Worm (Caenorhabditis elegans): ENCODE results near the gene mtl-1.

DNA sequence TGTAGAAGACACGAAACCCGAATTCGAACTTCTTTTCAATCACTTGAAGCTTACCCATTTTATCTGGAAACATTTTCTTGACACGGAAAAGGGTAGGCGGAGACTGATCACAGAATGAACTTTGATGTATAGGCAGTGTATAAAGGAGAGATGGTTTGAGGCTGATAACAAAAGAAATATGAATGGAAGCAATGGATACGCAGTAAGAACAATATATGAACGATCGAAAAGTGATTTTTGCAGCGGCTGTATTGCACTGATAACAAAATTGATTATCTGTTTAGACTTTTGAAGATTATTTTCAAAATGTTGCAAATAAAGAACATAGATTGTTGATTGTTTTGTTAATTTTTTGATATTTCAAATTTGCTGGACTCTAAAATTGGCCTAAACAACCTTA is 25.9 kb downstream of the mtl-1 start, which contains the start of gene pmp-5:
- TF ChIP-seq snpc-4 (tag; optimal IDR thresholded peaks at IDR 0.05) (no peak), pha-4 (tag; optimal IDR thresholded peaks at IDR 0.05) (no peak), flh-1 (GFP tag; optimal IDR thresholded peaks at IDR 0.05) (no peak), unc-62 (GFP tag; optimal IDR thresholded peaks at IDR 0.05) (no peak), nhr-12 (tag; optimal IDR thresholded peaks at IDR 0.05) (no peak), elt-3 (tag; optimal IDR thresholded peaks at IDR 0.05) (no peak), nhr-76 (tag; optimal IDR thresholded peaks at IDR 0.05) (no peak), ces-1 (GFP tag; optimal IDR thresholded peaks at IDR 0.05) (no peak), drap-1 (GFP tag; optimal IDR thresholded peaks at IDR 0.05) (no peak)
